Fruit fly (Drosophila melanogaster): ENCODE data around the gene CG14402.

DNA sequence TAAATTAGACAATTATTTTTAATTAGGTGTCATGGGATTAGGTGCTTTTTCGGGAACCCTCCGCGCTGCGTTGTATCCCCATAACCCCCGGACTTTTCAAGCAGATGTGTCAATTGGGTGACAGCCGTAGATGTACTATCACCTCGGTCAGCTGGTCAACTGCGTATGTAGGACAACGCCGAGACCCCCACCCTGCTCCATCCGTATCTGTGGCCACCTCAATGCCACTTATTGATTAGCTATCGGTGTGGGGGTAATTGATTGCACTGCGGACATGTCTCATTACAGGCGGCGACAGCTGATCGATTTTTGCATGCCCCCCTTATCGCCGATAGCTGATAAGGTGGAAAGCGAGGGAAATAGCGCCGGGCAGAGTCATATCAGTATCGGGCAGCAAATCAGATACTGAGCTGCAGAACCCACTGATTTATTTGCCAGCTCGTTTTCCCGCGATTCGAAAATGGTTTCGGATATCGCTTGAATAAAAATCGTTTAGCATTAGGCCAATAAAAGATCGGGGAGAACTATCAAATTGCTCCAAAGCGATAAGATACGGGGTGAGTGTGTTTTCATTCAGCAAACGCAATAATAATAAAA, 34.6 kb downstream of the CG14402 start:
- no peak for TF ChIP-seq psq (optimal IDR thresholded peaks at IDR 0.05)
- TF ChIP-seq ttk (optimal IDR thresholded peaks at IDR 0.05): no peak
- no peak for TF ChIP-seq h (optimal IDR thresholded peaks at IDR 0.05)
- no peak for TF ChIP-seq Sin3A (optimal IDR thresholded peaks at IDR 0.05)
